Fruit fly (Drosophila melanogaster) whole organism, adult: Measurements from ENCODE around the gene Acp63F.

ENCODE experiments used
- CG12768 ChIP-seq: fragments of 200-800 bp; sonication (Bioruptor generic); optimal IDR thresholded peaks from 2 replicates; lab custom pipeline; 2017; ENCODE audit warnings: missing biosample characterization, missing genetic modification characterization, mild to moderate bottlenecking, moderate library complexity, missing genetic modification reagents
- CG33017 ChIP-seq: fragments of 200-800 bp; sonication (Bioruptor generic); optimal IDR thresholded peaks from 2 replicates; lab custom pipeline; 2018; ENCODE audit warnings: missing biosample characterization, mild to moderate bottlenecking, missing genetic modification characterization, moderate library complexity
- Mnt ChIP-seq: fragments of 200-800 bp; sonication (Bioruptor generic); optimal IDR thresholded peaks from 2 replicates; lab custom pipeline; 2016; ENCODE audit warnings: missing biosample characterization, mild to moderate bottlenecking, missing genetic modification characterization
- bab1 ChIP-seq: fragments of 200-800 bp; sonication (Bioruptor generic); optimal IDR thresholded peaks from 3 replicates; lab custom pipeline; 2019; ENCODE audit warnings: missing biosample characterization, mild to moderate bottlenecking, missing genetic modification characterization, moderate library complexity
- kay ChIP-seq: fragments of 200-800 bp; sonication (Bioruptor generic); peaks from one replicate; lab custom pipeline; 2016; ENCODE audit warnings: missing biosample characterization, missing genetic modification characterization, borderline replicate concordance
- ovo ChIP-seq: fragments of 200-800 bp; sonication (Bioruptor generic); optimal IDR thresholded peaks from 2 replicates; lab custom pipeline; 2016; ENCODE audit warnings: missing biosample characterization, missing genetic modification characterization
- pad ChIP-seq: fragments of 200-800 bp; sonication (Bioruptor generic); optimal IDR thresholded peaks from 3 replicates; lab custom pipeline; 2017; ENCODE audit warnings: missing biosample characterization, missing genetic modification characterization, mild to moderate bottlenecking, moderate library complexity, missing genetic modification reagents

- no peak for TF ChIP-seq ovo (GFP tag; lab: Kevin White, UChicago)
- no peak for TF ChIP-seq CG12768 (GFP tag; lab: Kevin White, UChicago)
- no peak for TF ChIP-seq pad (GFP tag; lab: Kevin White, UChicago)
- no peak for TF ChIP-seq CG33017 (tag; lab: Kevin White, UChicago)
- TF ChIP-seq kay (GFP tag; lab: Kevin White, UChicago): no peak
- no peak for TF ChIP-seq Mnt (GFP tag; lab: Kevin White, UChicago)
- TF ChIP-seq bab1 (GFP tag; lab: Kevin White, UChicago): no peak
Measured at dm6 chr3L:3797681-3798080, 18.5 kb downstream of the Acp63F start.
